Worm (Caenorhabditis elegans) whole organism, dauer: ENCODE measurements around the gene ZK354.6.
"Not testable (repeated sequence)": the region's sequence is repeated elsewhere in the genome, so short reads cannot be mapped to it uniquely, and the experiment has no call there.

ENCODE experiments used
- unc-62 ChIP-seq: sonication (generic microtip); optimal IDR thresholded peaks from 2 replicates; lab custom pipeline; 2017; ENCODE audit warnings: missing biosample characterization, missing genetic modification reagents, missing genetic modification characterization

Gene ZK354.6

ce11 chrIV:5295240-5295639, 2.1 kb downstream of the ZK354.6 start, which contains the start of gene msp-51:
TSS of gene msp-51 (minus strand) at chrIV:5295340.
- TF ChIP-seq unc-62: not testable (repeated sequence)

- TF ChIP-seq unc-62: no peak
Observed at ce11 chrIV:5294467-5294866, 2.9 kb downstream of the ZK354.6 start.

- no peak for TF ChIP-seq unc-62
Observed at ce11 chrIV:5291207-5291606, 6.1 kb downstream of the ZK354.6 start.

ce11 chrIV:5290547-5290946, 6.8 kb downstream of the ZK354.6 start, which contains the start of gene nlp-47:
TSS of gene nlp-47 (plus strand) at chrIV:5290847.
- no peak for TF ChIP-seq unc-62

ce11 chrIV:5288932-5289331, 8.4 kb downstream of the ZK354.6 start:
- TF ChIP-seq unc-62: no peak

ce11 chrIV:5287190-5287589, 10.1 kb downstream of the ZK354.6 start:
- no peak for TF ChIP-seq unc-62

- TF ChIP-seq unc-62: no peak
Observed at ce11 chrIV:5281457-5281856, 15.9 kb downstream of the ZK354.6 start.

ce11 chrIV:5277752-5278151, 19.6 kb downstream of the ZK354.6 start, which contains the start of gene F36H12.17:
TSS of gene F36H12.17 (minus strand) at chrIV:5277852.
- TF ChIP-seq unc-62: no peak

- no peak for TF ChIP-seq unc-62
Observed at ce11 chrIV:5274123-5274581, 23.2 kb downstream of the ZK354.6 start, which contains the start of gene slfl-4. TSS of gene slfl-4 (plus strand) at chrIV:5274531.

ce11 chrIV:5273385-5273784, 24.0 kb downstream of the ZK354.6 start:
- no peak for TF ChIP-seq unc-62

- no peak for TF ChIP-seq unc-62
Observed at ce11 chrIV:5272518-5272917, 24.8 kb downstream of the ZK354.6 start, which contains the start of gene F36H12.3. TSS of gene F36H12.3 (plus strand) at chrIV:5272818.

ce11 chrIV:5268803-5269202, 28.5 kb downstream of the ZK354.6 start, which contains the start of gene F36H12.4:
TSS of gene F36H12.4 (plus strand) at chrIV:5269103.
- TF ChIP-seq unc-62: no peak

ce11 chrIV:5266474-5266873, 30.9 kb downstream of the ZK354.6 start, which contains the start of gene F36H12.5:
TSS of gene F36H12.5 (plus strand) at chrIV:5266774.
- no peak for TF ChIP-seq unc-62

- TF ChIP-seq unc-62: not testable (repeated sequence)
Observed at ce11 chrIV:5260289-5260688, 37.0 kb downstream of the ZK354.6 start, which contains the start of gene msp-19. TSS of gene msp-19 (plus strand) at chrIV:5260589.

ce11 chrIV:5258385-5258784, 39.0 kb downstream of the ZK354.6 start, which contains the start of gene ttbk-2.1:
TSS of gene ttbk-2.1 (plus strand) at chrIV:5258685.
- not testable (repeated sequence) for TF ChIP-seq unc-62

ce11 chrIV:5256731-5257130, 40.6 kb downstream of the ZK354.6 start, which contains the start of gene F36H12.9:
TSS of gene F36H12.9 (plus strand) at chrIV:5257031.
- not testable (repeated sequence) for TF ChIP-seq unc-62

ce11 chrIV:5254678-5255077, 42.7 kb downstream of the ZK354.6 start, which contains the start of gene F36H12.10:
TSS of gene F36H12.10 (minus strand) at chrIV:5254778.
- not testable (repeated sequence) for TF ChIP-seq unc-62
